Worm (Caenorhabditis elegans): ENCODE measurements around the gene K04A8.1.

- TF ChIP-seq ama-1 (optimal IDR thresholded peaks at IDR 0.05) (no peak), nhr-237 (tag; optimal IDR thresholded peaks at IDR 0.05) (no peak)
These were observed 24.1 kb downstream of the K04A8.1 start, which contains the start of gene ZK1055.2 for ce11 chrV:6590283-6590682.
